Worm (Caenorhabditis elegans) whole organism, young adult: ENCODE measurements around the gene K11E4.6.
A peak's percentile ranks its signal among the peaks of the same experiment; 100 is the strongest.

Experiments
- B0035.1 ChIP-seq: sonication (generic microtip); optimal IDR thresholded peaks from 2 replicates; lab custom pipeline; 2016; ENCODE audit warnings: missing genetic modification characterization, mild to moderate bottlenecking, missing compliant biosample characterization, missing genotype, missing genetic modification reagents
- F22D6.2 ChIP-seq: sonication (generic microtip); optimal IDR thresholded peaks from 2 replicates; lab custom pipeline; 2016; ENCODE audit warnings: mild to moderate bottlenecking, missing genetic modification characterization, missing compliant biosample characterization
- F39B2.1 ChIP-seq: fragments of 200-800 bp; sonication (Bioruptor generic); IDR thresholded peaks from 2 replicates; pipeline ENCODE4 v1.3.6; 2022; ENCODE audit warnings: missing genetic modification reagents, missing genetic modification characterization, missing compliant biosample characterization
- F52B5.7 ChIP-seq: sonication (generic microtip); optimal IDR thresholded peaks from 2 replicates; lab custom pipeline; 2016; ENCODE audit warnings: mild to moderate bottlenecking, missing genetic modification characterization, missing compliant biosample characterization
- K11D2.4 ChIP-seq: fragments of 200-800 bp; sonication (Bioruptor generic); IDR thresholded peaks from 2 replicates; pipeline ENCODE4 v1.3.6; 2022; ENCODE audit warnings: missing genetic modification reagents, missing genetic modification characterization, missing compliant biosample characterization
- T26A5.8 ChIP-seq: sonication (generic microtip); optimal IDR thresholded peaks from 2 replicates; lab custom pipeline; 2016; ENCODE audit warnings: missing genetic modification characterization, missing compliant biosample characterization
- Y53F4B.3 ChIP-seq: fragments of 200-800 bp; sonication (Bioruptor generic); IDR thresholded peaks from 2 replicates; pipeline ENCODE4 v1.3.6; 2022; ENCODE audit warnings: missing genetic modification reagents, missing genetic modification characterization, missing compliant biosample characterization
- Y53G8AR.9 ChIP-seq: fragments of 200-800 bp; sonication (Bioruptor generic); conservative IDR thresholded peaks from 2 replicates; pipeline ENCODE4 v1.3.6; 2022; ENCODE audit warnings: missing genetic modification reagents, missing genetic modification characterization, missing compliant biosample characterization
- Y56A3A.18 ChIP-seq: fragments of 200-800 bp; sonication (Bioruptor generic); IDR thresholded peaks from 2 replicates; pipeline ENCODE4 v1.3.6; 2022; ENCODE audit warnings: missing genetic modification reagents, missing genetic modification characterization, missing compliant biosample characterization
- ama-1 ChIP-seq, 3 experiments: fragments of 150-350 bp in 1 of 3; sonication (generic microtip) in 2 of 3; optimal IDR thresholded peaks; 2 replicates each; lab custom pipeline; 2014 to 2018; ENCODE audit warnings: missing biosample characterization in 2 of 3, missing genetic modification characterization in 2 of 3, missing genetic modification reagents in 2 of 3
- aptf-3 ChIP-seq: fragments of 200-800 bp; sonication (Bioruptor generic); IDR thresholded peaks from 2 replicates; pipeline ENCODE4 v1.3.6; 2022; ENCODE audit warnings: missing genetic modification characterization, missing compliant biosample characterization
- athp-1 ChIP-seq: sonication (generic microtip); optimal IDR thresholded peaks from 2 replicates; lab custom pipeline; 2017; ENCODE audit warnings: mild to moderate bottlenecking, missing genetic modification characterization, missing compliant biosample characterization
- attf-3 ChIP-seq: fragments of 200-800 bp; sonication (Bioruptor generic); conservative IDR thresholded peaks from 2 replicates; pipeline ENCODE4 v1.3.6; 2022; ENCODE audit warnings: missing genetic modification reagents, missing genetic modification characterization, missing compliant biosample characterization
- attf-5 ChIP-seq: fragments of 200-800 bp; sonication (Bioruptor generic); optimal IDR thresholded peaks from 2 replicates; lab custom pipeline; 2018; ENCODE audit warnings: mild to moderate bottlenecking, missing genetic modification characterization, missing compliant biosample characterization
- bed-1 ChIP-seq: fragments of 200-800 bp; sonication (Bioruptor generic); IDR thresholded peaks from 2 replicates; pipeline ENCODE4 v1.3.6; 2022; ENCODE audit warnings: missing genetic modification reagents, missing genetic modification characterization, missing compliant biosample characterization
- cebp-1 ChIP-seq, 2 experiments: fragments of 200-800 bp in 1 of 2; sonication (Bioruptor generic) in 1 of 2; sonication (generic microtip) in 1 of 2; IDR thresholded peaks in 1 of 2; optimal IDR thresholded peaks in 1 of 2; 2 replicates each; pipeline versions ENCODE4 v1.3.6 to Lab custom; 2017 to 2022; ENCODE audit warnings: missing compliant biosample characterization in 2 of 2, missing genetic modification characterization in 2 of 2, mild to moderate bottlenecking in 1 of 2, missing genetic modification reagents in 1 of 2, moderate library complexity in 1 of 2
- ceh-40 ChIP-seq: fragments of 200-800 bp; sonication (Bioruptor generic); IDR thresholded peaks from 2 replicates; pipeline ENCODE4 v1.3.6; 2022; ENCODE audit warnings: missing genetic modification characterization, missing compliant biosample characterization
- die-1 ChIP-seq: sonication (generic microtip); optimal IDR thresholded peaks from 2 replicates; lab custom pipeline; 2016; ENCODE audit warnings: missing genotype, mild to moderate bottlenecking, missing genetic modification characterization, missing compliant biosample characterization
- ekl-4 ChIP-seq: fragments of 200-800 bp; sonication (Bioruptor generic); IDR thresholded peaks from 2 replicates; pipeline ENCODE4 v1.3.6; 2022; ENCODE audit warnings: missing genetic modification reagents, missing genetic modification characterization, missing compliant biosample characterization
- fkh-3 ChIP-seq: sonication (generic microtip); optimal IDR thresholded peaks from 2 replicates; lab custom pipeline; 2016; ENCODE audit warnings: mild to moderate bottlenecking, missing genetic modification characterization, missing compliant biosample characterization
- gei-17 ChIP-seq: fragments of 200-800 bp; sonication (Bioruptor generic); optimal IDR thresholded peaks from 2 replicates; lab custom pipeline; 2018; ENCODE audit warnings: mild to moderate bottlenecking, missing genetic modification characterization, missing compliant biosample characterization
- hlh-12 ChIP-seq: sonication (generic microtip); optimal IDR thresholded peaks from 2 replicates; lab custom pipeline; 2016; ENCODE audit warnings: missing genetic modification characterization, missing compliant biosample characterization
- hlh-26 ChIP-seq: fragments of 200-800 bp; sonication (Bioruptor generic); conservative IDR thresholded peaks from 2 replicates; pipeline ENCODE4 v1.3.6; 2022; ENCODE audit warnings: missing genetic modification reagents, missing genetic modification characterization, missing compliant biosample characterization
- hmg-1.2 ChIP-seq: fragments of 200-800 bp; sonication (Bioruptor generic); IDR thresholded peaks from 2 replicates; pipeline ENCODE4 v1.3.6; 2022; ENCODE audit warnings: missing genetic modification reagents, missing genetic modification characterization, missing compliant biosample characterization
- lag-1 ChIP-seq: fragments of 200-800 bp; sonication (Bioruptor generic); IDR thresholded peaks from 2 replicates; pipeline ENCODE4 v1.3.6; 2022; ENCODE audit warnings: missing genetic modification reagents, missing genetic modification characterization, missing compliant biosample characterization
- let-526 ChIP-seq: fragments of 200-800 bp; sonication (Bioruptor generic); IDR thresholded peaks from 2 replicates; pipeline ENCODE4 v1.3.6; 2022; ENCODE audit warnings: missing genetic modification reagents, missing genetic modification characterization, missing compliant biosample characterization
- let-607 ChIP-seq, 2 experiments: fragments of 200-800 bp in 1 of 2; sonication (Bioruptor generic) in 1 of 2; sonication (generic microtip) in 1 of 2; optimal IDR thresholded peaks; 2 replicates each; lab custom pipeline; 2016 to 2018; ENCODE audit warnings: mild to moderate bottlenecking in 2 of 2, missing compliant biosample characterization in 2 of 2, missing genetic modification characterization in 2 of 2, moderate library complexity in 2 of 2, missing genotype in 1 of 2
- mxl-1 ChIP-seq: sonication (generic microtip); optimal IDR thresholded peaks from 2 replicates; lab custom pipeline; 2016; ENCODE audit warnings: missing genetic modification characterization, missing compliant biosample characterization
- rcor-1 ChIP-seq: fragments of 200-800 bp; sonication (Bioruptor generic); IDR thresholded peaks from 2 replicates; pipeline ENCODE4 v1.3.6; 2022; ENCODE audit warnings: missing genetic modification reagents, missing genetic modification characterization, missing compliant biosample characterization
- sdz-38 ChIP-seq: sonication (generic microtip); optimal IDR thresholded peaks from 2 replicates; lab custom pipeline; 2016; ENCODE audit warnings: missing genotype, missing genetic modification characterization, missing compliant biosample characterization
- snpc-4 ChIP-seq, 5 experiments: fragments of 150-350 bp in 1 of 5; sonication (generic microtip) in 4 of 5; optimal IDR thresholded peaks; 2 replicates each; lab custom pipeline; 2014 to 2018; ENCODE audit warnings: missing genetic modification characterization in 5 of 5, missing biosample characterization in 3 of 5, antibody characterized with exemption in 2 of 5, mild to moderate bottlenecking in 2 of 5, missing compliant biosample characterization in 2 of 5, missing genotype in 2 of 5, moderate library complexity in 2 of 5, missing genetic modification reagents in 1 of 5
- somi-1 ChIP-seq: fragments of 200-800 bp; sonication (Bioruptor generic); optimal IDR thresholded peaks from 2 replicates; lab custom pipeline; 2018; ENCODE audit warnings: mild to moderate bottlenecking, missing genetic modification characterization, missing compliant biosample characterization
- tbp1 ChIP-seq: fragments of 200-800 bp; sonication (Bioruptor generic); optimal IDR thresholded peaks from 2 replicates; lab custom pipeline; 2018; ENCODE audit warnings: mild to moderate bottlenecking, missing genetic modification characterization, missing compliant biosample characterization
- tbx-9 ChIP-seq: sonication (generic microtip); optimal IDR thresholded peaks from 2 replicates; lab custom pipeline; 2016; ENCODE audit warnings: borderline replicate concordance, missing genetic modification characterization, inconsistent platforms, missing compliant biosample characterization
- unc-130 ChIP-seq: sonication (generic microtip); optimal IDR thresholded peaks from 2 replicates; lab custom pipeline; 2016; ENCODE audit warnings: missing genetic modification reagents, missing genetic modification characterization, missing compliant biosample characterization
- unc-62 ChIP-seq: fragments of 150-350 bp; optimal IDR thresholded peaks from 2 replicates; lab custom pipeline; 2014; ENCODE audit warnings: missing biosample characterization, missing genetic modification reagents, missing genetic modification characterization
- ztf-18 ChIP-seq: sonication (generic microtip); optimal IDR thresholded peaks from 2 replicates; lab custom pipeline; 2016; ENCODE audit warnings: missing genotype, mild to moderate bottlenecking, missing genetic modification characterization, missing compliant biosample characterization
- ztf-25 ChIP-seq: fragments of 200-800 bp; sonication (Bioruptor generic); IDR thresholded peaks from 2 replicates; pipeline ENCODE4 v1.3.6; 2022; ENCODE audit warnings: missing genetic modification reagents, missing genetic modification characterization, missing compliant biosample characterization
- ztf-28 ChIP-seq: fragments of 200-800 bp; sonication (Bioruptor generic); IDR thresholded peaks from 2 replicates; pipeline ENCODE4 v1.3.6; 2022; ENCODE audit warnings: missing genetic modification reagents, missing genetic modification characterization, missing compliant biosample characterization

The K11E4.6 gene

DNA sequence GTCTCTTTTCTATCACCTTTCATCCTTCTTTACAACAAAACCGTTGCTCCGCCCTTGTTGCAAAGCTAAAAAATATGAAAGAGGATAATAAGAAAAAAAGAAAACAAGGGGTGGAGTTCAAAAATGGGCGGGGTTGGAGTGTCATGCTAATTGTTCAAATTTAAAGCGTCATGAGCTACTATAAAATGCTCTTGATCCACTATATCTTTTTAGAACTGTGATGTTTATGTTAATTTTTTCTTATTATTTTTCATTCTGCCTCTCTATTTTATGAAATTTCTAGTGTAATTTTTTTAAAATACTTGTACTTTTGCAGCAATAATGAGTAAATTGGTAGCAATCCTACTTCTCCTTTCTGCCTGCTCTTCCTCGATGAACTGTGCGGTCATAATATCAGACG, 17.9 kb upstream of the K11E4.6 start, which contains the start of gene K02D3.1:
K02D3.1 (plus strand) TSS at position 301 of the 400 bp plus-strand sequence.
- TF ChIP-seq attf-5 (GFP tag; lab: Kevin White, UChicago), result no peak
- no peak for TF ChIP-seq lag-1
- TF ChIP-seq somi-1, result no peak
- TF ChIP-seq gei-17 (GFP tag; lab: Kevin White, UChicago), result no peak
- no peak for TF ChIP-seq unc-130 (GFP tag; lab: Kevin White, UChicago)
- TF ChIP-seq F39B2.1 (GFP tag; lab: Robert Waterston, UW), result no peak
- no peak for TF ChIP-seq F52B5.7
- no peak for TF ChIP-seq let-607 (tag; optimal IDR thresholded peaks at IDR 0.05; lab: Kevin White, UChicago)

DNA sequence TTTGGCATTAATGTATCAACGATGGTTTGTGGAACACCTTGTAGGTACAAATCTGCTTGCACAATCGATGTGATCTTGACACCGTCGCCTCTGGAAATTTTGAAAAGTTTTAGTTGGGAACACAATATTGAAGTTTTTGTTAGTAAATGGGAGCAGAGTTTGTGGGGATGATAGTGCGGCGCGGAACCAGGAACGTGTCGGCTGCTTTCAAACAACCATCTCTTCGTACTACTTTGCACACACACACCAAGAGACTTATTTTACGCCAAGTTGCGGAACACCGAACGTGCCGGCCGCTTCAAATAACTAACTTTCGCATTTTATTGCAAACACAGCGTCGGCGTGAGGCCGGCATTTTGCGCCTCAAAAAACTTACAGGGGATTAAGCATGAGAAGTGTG, 15.4 kb upstream of the K11E4.6 start:
- no peak for TF ChIP-seq ztf-28
- TF ChIP-seq snpc-4 (GFP tag; optimal IDR thresholded peaks at IDR 0.05; lab: Kevin White, UChicago), result no peak
- TF ChIP-seq snpc-4 (tag; optimal IDR thresholded peaks at IDR 0.05; lab: Kevin White, UChicago), result peak in 2 of 4 experiments; percentile 47 to 80

DNA sequence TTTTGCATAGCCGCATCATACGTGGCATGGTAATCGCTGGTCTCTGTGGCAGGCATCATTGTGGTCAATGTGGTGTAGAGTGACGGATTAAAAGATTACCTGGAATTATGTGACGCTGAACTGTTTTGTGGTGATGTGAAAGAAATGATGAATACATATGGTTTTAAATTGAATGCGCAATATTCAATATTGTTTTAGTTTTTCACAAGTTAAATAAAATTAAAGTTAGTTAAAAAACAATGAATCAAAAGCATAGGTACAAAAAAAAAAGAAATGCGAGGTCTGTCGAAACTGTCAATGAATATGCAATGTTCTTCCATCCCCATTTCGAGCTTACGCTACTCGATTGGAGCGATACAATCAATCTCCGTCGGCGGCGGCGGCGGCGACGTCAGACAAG, 12.6 kb upstream of the K11E4.6 start, which contains the start of gene K02D3.2:
K02D3.2 (minus strand) TSS at position 101 of the 400 bp plus-strand sequence.
- TF ChIP-seq gei-17 (GFP tag; lab: Kevin White, UChicago), result no peak
- no peak for TF ChIP-seq sdz-38 (tag; lab: Kevin White, UChicago)
- TF ChIP-seq F22D6.2 (tag; lab: Kevin White, UChicago), result no peak
- no peak for TF ChIP-seq unc-62
- no peak for TF ChIP-seq ama-1 (optimal IDR thresholded peaks at IDR 0.05; lab: Kevin White, UChicago)
- TF ChIP-seq ama-1 (GFP tag; optimal IDR thresholded peaks at IDR 0.05; lab: Kevin White, UChicago), result no peak
- TF ChIP-seq ztf-28, result no peak
- no peak for TF ChIP-seq Y53G8AR.9 (GFP tag; lab: Robert Waterston, UW)
- no peak for TF ChIP-seq bed-1 (GFP tag; lab: Robert Waterston, UW)
- TF ChIP-seq athp-1, result no peak
- no peak for TF ChIP-seq T26A5.8 (tag; lab: Kevin White, UChicago)
- TF ChIP-seq tbp1, result no peak
- TF ChIP-seq let-526 (GFP tag; lab: Robert Waterston, UW), result no peak
- no peak for TF ChIP-seq mxl-1 (tag; lab: Kevin White, UChicago)
- no peak for TF ChIP-seq somi-1

DNA sequence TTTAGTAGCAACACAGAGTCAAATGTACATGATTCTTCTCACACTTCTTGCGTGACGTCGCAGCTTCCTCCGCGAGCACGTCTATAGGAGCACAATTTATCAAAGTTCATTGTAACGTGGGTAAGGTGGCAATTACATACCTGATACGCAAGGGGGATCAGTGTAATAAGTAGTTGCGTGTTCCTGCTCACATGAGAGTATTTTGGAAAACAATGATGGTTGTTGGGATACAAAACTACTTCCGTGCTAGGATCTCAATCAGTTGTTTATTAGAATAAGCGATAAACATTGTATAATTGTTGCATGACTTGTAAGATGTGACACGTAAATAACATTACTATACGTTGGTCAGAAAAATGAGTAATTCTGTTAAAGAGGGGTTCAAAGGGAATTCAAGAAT, 11.5 kb upstream of the K11E4.6 start:
- TF ChIP-seq Y56A3A.18, result no peak

DNA sequence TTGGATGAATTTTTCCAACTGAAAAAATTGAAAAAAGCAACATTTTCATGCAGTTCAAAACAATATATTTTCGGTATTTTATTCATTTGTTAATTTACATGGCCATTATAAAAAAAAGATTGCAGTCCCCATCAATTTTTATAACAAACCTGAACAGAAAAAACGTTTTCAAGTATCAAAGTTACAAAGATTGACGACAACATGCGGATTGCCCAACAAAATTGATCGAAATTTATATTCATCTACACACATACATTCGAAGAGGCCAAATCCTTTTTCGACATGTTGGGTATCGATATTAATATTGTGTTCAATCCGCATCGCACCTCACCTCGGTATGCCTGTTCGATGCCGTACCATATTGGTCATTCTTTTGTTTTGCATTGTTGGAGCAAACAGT, 10.6 kb upstream of the K11E4.6 start, which contains the start of gene K11E4.1:
K11E4.1 (plus strand) TSS at position 301 of the 400 bp plus-strand sequence.
- TF ChIP-seq aptf-3, result no peak
- TF ChIP-seq hlh-12 (tag; lab: Kevin White, UChicago), result no peak
- TF ChIP-seq ztf-25 (GFP tag; lab: Robert Waterston, UW), result no peak
- no peak for TF ChIP-seq gei-17 (GFP tag; lab: Kevin White, UChicago)
- no peak for TF ChIP-seq fkh-3 (tag; lab: Kevin White, UChicago)
- no peak for TF ChIP-seq somi-1
- no peak for TF ChIP-seq cebp-1 (GFP tag; IDR thresholded peaks at IDR 0.05; lab: Robert Waterston, UW)
- TF ChIP-seq cebp-1 (tag; optimal IDR thresholded peaks at IDR 0.05; lab: Kevin White, UChicago), result no peak
- no peak for TF ChIP-seq lag-1
- TF ChIP-seq attf-3 (GFP tag; lab: Robert Waterston, UW), result no peak
- TF ChIP-seq T26A5.8 (tag; lab: Kevin White, UChicago), result no peak
- no peak for TF ChIP-seq B0035.1 (tag; lab: Kevin White, UChicago)

DNA sequence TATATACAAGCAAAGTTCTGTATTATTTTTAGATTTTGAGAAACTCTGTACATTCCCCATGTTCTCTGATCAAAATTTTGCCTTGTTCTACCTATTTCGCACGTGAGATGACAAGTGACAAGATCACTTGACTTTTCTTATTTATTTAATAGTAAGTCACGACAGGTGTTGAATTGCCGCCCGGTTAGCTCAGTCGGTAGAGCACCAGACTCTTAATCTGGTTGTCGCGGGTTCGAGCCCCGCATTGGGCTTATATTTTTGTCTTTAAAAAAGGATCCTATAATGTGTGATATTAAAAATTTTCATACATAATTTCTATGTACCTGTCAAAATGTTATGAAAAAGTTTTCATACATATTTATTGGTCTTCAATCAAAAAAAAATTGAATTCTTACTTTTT, 9.8 kb upstream of the K11E4.6 start:
- TF ChIP-seq Y56A3A.18 (peak; percentile 65; the same call in 1 of the 2 replicates), ztf-18 (tag; lab: Kevin White, UChicago) (peak; percentile 61), athp-1 (peak; percentile 8), ceh-40 (GFP tag; lab: Robert Waterston, UW) (0 out of 2 replicates have a peak, but pooled peaks have one; percentile 71), die-1 (tag; lab: Kevin White, UChicago) (peak; percentile 78), K11D2.4 (GFP tag; lab: Robert Waterston, UW) (no peak), hmg-1.2 (peak; percentile 56), rcor-1 (GFP tag; lab: Robert Waterston, UW) (peak; percentile 29; the same call in 1 of the 2 replicates), F22D6.2 (tag; lab: Kevin White, UChicago) (no peak), tbx-9 (tag; lab: Kevin White, UChicago) (no peak), hlh-26 (GFP tag; lab: Robert Waterston, UW) (no peak), somi-1 (peak; percentile 13), ekl-4 (GFP tag; lab: Robert Waterston, UW) (no peak), Y53F4B.3 (GFP tag; lab: Robert Waterston, UW) (no peak)
